Worm (Caenorhabditis elegans) whole organism, early embryonic: ENCODE results near the gene ugt-51.

Source experiments
- B0310.2 ChIP-seq: sonication (generic microtip); optimal IDR thresholded peaks from 2 replicates; lab custom pipeline; 2016; ENCODE audit warnings: mild to moderate bottlenecking, missing genetic modification characterization, missing compliant biosample characterization
- F13C5.2 ChIP-seq: sonication (generic microtip); optimal IDR thresholded peaks from 2 replicates; lab custom pipeline; 2017; ENCODE audit warnings: mild to moderate bottlenecking, missing genetic modification characterization, inconsistent platforms, missing compliant biosample characterization
- aly-1 ChIP-seq: sonication (generic microtip); optimal IDR thresholded peaks from 2 replicates; lab custom pipeline; 2016; ENCODE audit warnings: missing genetic modification characterization, missing compliant biosample characterization
- ama-1 ChIP-seq: fragments of 150-350 bp; optimal IDR thresholded peaks from 2 replicates; lab custom pipeline; 2014
- ceh-13 ChIP-seq: fragments of 200-800 bp; sonication (Bioruptor generic); optimal IDR thresholded peaks from 2 replicates; lab custom pipeline; 2018; ENCODE audit warnings: mild to moderate bottlenecking, missing genetic modification characterization, missing compliant biosample characterization
- ceh-36 ChIP-seq: sonication (generic microtip); optimal IDR thresholded peaks from 2 replicates; lab custom pipeline; 2016; ENCODE audit warnings: missing genetic modification characterization, inconsistent platforms, missing compliant biosample characterization
- ets-7 ChIP-seq: sonication (generic microtip); optimal IDR thresholded peaks from 2 replicates; lab custom pipeline; 2016; ENCODE audit warnings: missing genotype, missing genetic modification characterization, missing compliant biosample characterization
- flt-1 ChIP-seq: fragments of 200-800 bp; sonication (Bioruptor generic); IDR thresholded peaks from 2 replicates; pipeline ENCODE4 v1.3.6; 2022; ENCODE audit warnings: missing genetic modification characterization, missing compliant biosample characterization
- hmbx-1 ChIP-seq: sonication (generic microtip); optimal IDR thresholded peaks from 2 replicates; lab custom pipeline; 2016; ENCODE audit warnings: mild to moderate bottlenecking, missing genetic modification characterization, missing compliant biosample characterization
- hmg-4 ChIP-seq: fragments of 200-800 bp; sonication (Bioruptor generic); optimal IDR thresholded peaks from 2 replicates; lab custom pipeline; 2018; ENCODE audit warnings: mild to moderate bottlenecking, missing genetic modification characterization, missing compliant biosample characterization
- hnd-1 ChIP-seq: sonication (generic microtip); optimal IDR thresholded peaks from 2 replicates; lab custom pipeline; 2016; ENCODE audit warnings: missing genetic modification characterization, missing compliant biosample characterization
- pes-1 ChIP-seq: fragments of 200-800 bp; sonication (Bioruptor generic); IDR thresholded peaks from 2 replicates; pipeline ENCODE4 v1.3.6; 2022; ENCODE audit warnings: missing genetic modification reagents, missing genetic modification characterization, missing compliant biosample characterization
- scrt-1 ChIP-seq: fragments of 200-800 bp; sonication (Bioruptor generic); IDR thresholded peaks from 2 replicates; pipeline ENCODE4 v1.3.6; 2022; ENCODE audit warnings: missing genetic modification characterization, missing compliant biosample characterization
- sea-1 ChIP-seq: fragments of 200-800 bp; sonication (Bioruptor generic); conservative IDR thresholded peaks from 2 replicates; pipeline ENCODE4 v1.3.6; 2022; ENCODE audit warnings: missing genetic modification characterization, missing compliant biosample characterization
- tbx-11 ChIP-seq: fragments of 200-800 bp; sonication (Bioruptor generic); IDR thresholded peaks from 2 replicates; pipeline ENCODE4 v1.3.6; 2022; ENCODE audit warnings: missing genetic modification characterization, missing compliant biosample characterization
- tbx-37 ChIP-seq: fragments of 200-800 bp; sonication (Bioruptor generic); conservative IDR thresholded peaks from 2 replicates; pipeline ENCODE4 v1.3.6; 2022; ENCODE audit warnings: missing genetic modification reagents, missing genetic modification characterization, missing compliant biosample characterization
- tra-4 ChIP-seq: sonication (generic microtip); optimal IDR thresholded peaks from 2 replicates; lab custom pipeline; 2017; ENCODE audit warnings: missing genetic modification characterization, missing compliant biosample characterization

ugt-51 gene

DNA sequence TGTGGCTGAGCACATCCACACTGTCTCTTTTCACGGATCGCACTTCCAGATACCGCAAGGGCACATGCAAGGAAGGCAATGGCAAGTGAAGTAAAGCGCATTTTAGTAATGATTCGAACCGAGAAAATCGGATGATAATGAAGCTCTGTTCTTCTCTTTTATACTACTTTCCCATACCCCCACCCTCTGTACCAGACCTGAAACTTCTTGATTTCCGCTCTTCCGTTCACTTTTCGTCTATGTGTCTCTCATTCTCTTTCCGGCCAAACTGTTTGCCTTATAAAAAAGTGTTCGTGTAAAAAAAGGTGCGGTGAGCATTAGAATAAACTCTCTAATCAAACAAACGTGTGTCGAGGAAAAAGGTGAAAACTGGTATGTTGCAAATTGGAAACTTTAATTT, 15.3 kb downstream of the ugt-51 start, which contains the start of gene abu-6:
Gene abu-6, minus strand, starts transcription at position 101 of the 400 bp plus-strand sequence.
- no peak for TF ChIP-seq tbx-37
- no peak for TF ChIP-seq F13C5.2 (tag; lab: Kevin White, UChicago)
- TF ChIP-seq ets-7 (tag; lab: Kevin White, UChicago), result no peak
- TF ChIP-seq scrt-1 (GFP tag; lab: Robert Waterston, UW), result no peak
- TF ChIP-seq B0310.2 (tag; lab: Kevin White, UChicago), result no peak
- no peak for TF ChIP-seq pes-1
- TF ChIP-seq ceh-13 (GFP tag; lab: Kevin White, UChicago), result no peak
- TF ChIP-seq hmg-4 (GFP tag; lab: Kevin White, UChicago), result no peak
- no peak for TF ChIP-seq ama-1 (lab: Kevin White, UChicago)
- no peak for TF ChIP-seq flt-1
- TF ChIP-seq tbx-11 (GFP tag; lab: Robert Waterston, UW), result no peak
- TF ChIP-seq aly-1 (tag; lab: Kevin White, UChicago), result no peak
- TF ChIP-seq sea-1, result no peak
- TF ChIP-seq tra-4 (tag; lab: Kevin White, UChicago), result no peak
- no peak for TF ChIP-seq ceh-36 (tag; lab: Kevin White, UChicago)

ce11 chrV:5158302-5158701, 18.8 kb downstream of the ugt-51 start, which contains the start of gene abu-15:
abu-15 (plus strand) TSS chrV:5158602.
- TF ChIP-seq ama-1 (lab: Kevin White, UChicago), result no peak
- no peak for TF ChIP-seq F13C5.2 (tag; lab: Kevin White, UChicago)
- TF ChIP-seq tbx-37, result no peak
- no peak for TF ChIP-seq hmg-4 (GFP tag; lab: Kevin White, UChicago)
- no peak for TF ChIP-seq sea-1
- TF ChIP-seq B0310.2 (tag; lab: Kevin White, UChicago), result no peak
- no peak for TF ChIP-seq ets-7 (tag; lab: Kevin White, UChicago)
- TF ChIP-seq tbx-11 (GFP tag; lab: Robert Waterston, UW), result no peak
- no peak for TF ChIP-seq scrt-1 (GFP tag; lab: Robert Waterston, UW)

ce11 chrV:5157660-5158059, 19.4 kb downstream of the ugt-51 start, which contains the start of gene srx-39:
srx-39 (minus strand) TSS chrV:5157760.
- TF ChIP-seq hnd-1, result no peak
- TF ChIP-seq aly-1 (tag; lab: Kevin White, UChicago), result no peak
- TF ChIP-seq hmg-4 (GFP tag; lab: Kevin White, UChicago), result no peak
- TF ChIP-seq hmbx-1, result no peak
- TF ChIP-seq tra-4 (tag; lab: Kevin White, UChicago), result no peak
- TF ChIP-seq tbx-11 (GFP tag; lab: Robert Waterston, UW), result no peak
- no peak for TF ChIP-seq ama-1 (lab: Kevin White, UChicago)
- no peak for TF ChIP-seq ceh-13 (GFP tag; lab: Kevin White, UChicago)
- no peak for TF ChIP-seq flt-1
- no peak for TF ChIP-seq ceh-36 (tag; lab: Kevin White, UChicago)
- no peak for TF ChIP-seq pes-1
- TF ChIP-seq sea-1, result no peak
- no peak for TF ChIP-seq F13C5.2 (tag; lab: Kevin White, UChicago)
- no peak for TF ChIP-seq ets-7 (tag; lab: Kevin White, UChicago)
- no peak for TF ChIP-seq tbx-37
- TF ChIP-seq B0310.2 (tag; lab: Kevin White, UChicago), result no peak
- no peak for TF ChIP-seq scrt-1 (GFP tag; lab: Robert Waterston, UW)

- TF ChIP-seq ceh-13 (GFP tag; lab: Kevin White, UChicago) (no peak), tra-4 (tag; lab: Kevin White, UChicago) (no peak), sea-1 (no peak), B0310.2 (tag; lab: Kevin White, UChicago) (no peak), aly-1 (tag; lab: Kevin White, UChicago) (no peak), ama-1 (lab: Kevin White, UChicago) (no peak), hmbx-1 (no peak), F13C5.2 (tag; lab: Kevin White, UChicago) (no peak), pes-1 (no peak), tbx-37 (no peak), tbx-11 (GFP tag; lab: Robert Waterston, UW) (no peak), ets-7 (tag; lab: Kevin White, UChicago) (no peak), ceh-36 (tag; lab: Kevin White, UChicago) (no peak), hmg-4 (GFP tag; lab: Kevin White, UChicago) (no peak), flt-1 (no peak), scrt-1 (GFP tag; lab: Robert Waterston, UW) (no peak)
These were observed 21.6 kb downstream of the ugt-51 start, which contains the start of gene srx-38 for ce11 chrV:5155516-5155915. srx-38 (minus strand) TSS chrV:5155616.

DNA sequence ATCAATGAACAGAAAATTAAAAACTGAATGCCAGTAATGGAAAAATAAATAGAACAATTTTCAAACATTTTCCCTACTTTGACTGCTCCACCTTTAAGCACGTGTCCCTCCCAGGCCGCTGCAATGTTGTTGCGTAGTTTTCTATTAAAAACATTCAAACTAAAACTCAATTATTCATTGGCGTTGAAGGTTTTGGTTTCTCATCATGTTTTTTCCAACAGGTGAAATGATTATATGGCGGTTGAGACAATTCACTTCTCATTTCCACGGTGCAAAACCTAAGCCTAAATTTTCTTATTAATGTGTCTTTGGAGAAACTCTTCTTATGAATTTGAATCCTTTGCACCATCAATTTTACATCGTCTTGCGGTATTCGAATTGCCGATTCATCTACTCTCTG, 26.2 kb downstream of the ugt-51 start, which contains the start of gene srh-130:
Gene srh-130, plus strand, starts transcription at position 301 of the 400 bp plus-strand sequence.
- TF ChIP-seq ceh-13 (GFP tag; lab: Kevin White, UChicago), result no peak
- TF ChIP-seq flt-1, result no peak
- TF ChIP-seq tbx-11 (GFP tag; lab: Robert Waterston, UW), result no peak
- no peak for TF ChIP-seq sea-1
- TF ChIP-seq pes-1, result no peak
- no peak for TF ChIP-seq tbx-37
- TF ChIP-seq B0310.2 (tag; lab: Kevin White, UChicago), result no peak

ce11 chrV:5146394-5146793, 30.7 kb downstream of the ugt-51 start, which contains the start of gene F14F9.6:
F14F9.6 (minus strand) TSS chrV:5146494.
- TF ChIP-seq hmbx-1, result no peak
- no peak for TF ChIP-seq pes-1
- no peak for TF ChIP-seq ceh-36 (tag; lab: Kevin White, UChicago)
- no peak for TF ChIP-seq ets-7 (tag; lab: Kevin White, UChicago)
- no peak for TF ChIP-seq B0310.2 (tag; lab: Kevin White, UChicago)

ce11 chrV:5144541-5144940, 32.6 kb downstream of the ugt-51 start, which contains the start of gene F14F9.2:
F14F9.2 (plus strand) TSS chrV:5144841.
- TF ChIP-seq tra-4 (tag; lab: Kevin White, UChicago), result no peak
- no peak for TF ChIP-seq tbx-37
- no peak for TF ChIP-seq hmg-4 (GFP tag; lab: Kevin White, UChicago)
- no peak for TF ChIP-seq ets-7 (tag; lab: Kevin White, UChicago)
- no peak for TF ChIP-seq hnd-1
- no peak for TF ChIP-seq F13C5.2 (tag; lab: Kevin White, UChicago)
- no peak for TF ChIP-seq tbx-11 (GFP tag; lab: Robert Waterston, UW)
- no peak for TF ChIP-seq B0310.2 (tag; lab: Kevin White, UChicago)
- no peak for TF ChIP-seq ceh-13 (GFP tag; lab: Kevin White, UChicago)
- TF ChIP-seq hmbx-1, result no peak
- no peak for TF ChIP-seq flt-1
- TF ChIP-seq sea-1, result no peak
- no peak for TF ChIP-seq aly-1 (tag; lab: Kevin White, UChicago)
- TF ChIP-seq ama-1 (lab: Kevin White, UChicago), result no peak
- no peak for TF ChIP-seq ceh-36 (tag; lab: Kevin White, UChicago)
- no peak for TF ChIP-seq scrt-1 (GFP tag; lab: Robert Waterston, UW)
- TF ChIP-seq pes-1, result no peak
